Fruit fly (Drosophila melanogaster) whole organism: ENCODE data around the gene JMJD5.

Source experiments
- CG8478 ChIP-seq: fragments of >200 bp; optimal IDR thresholded peaks from 2 replicates; lab custom pipeline; 2018; ENCODE audit warnings: inconsistent platforms
- Dll ChIP-seq: fragments of >200 bp; optimal IDR thresholded peaks from 2 replicates; lab custom pipeline; 2017
- EcR ChIP-seq, 2 experiments: fragments of >200 bp; optimal IDR thresholded peaks; 2 replicates each; lab custom pipeline; 2017; ENCODE audit warnings: missing biosample characterization in 2 of 2, missing genetic modification characterization in 2 of 2, missing genetic modification reagents in 2 of 2
- pan ChIP-seq: fragments of >200 bp; optimal IDR thresholded peaks from 2 replicates; lab custom pipeline; 2017
- psq ChIP-seq: fragments of >200 bp; optimal IDR thresholded peaks from 2 replicates; lab custom pipeline; 2017
- usp ChIP-seq: fragments of >200 bp; optimal IDR thresholded peaks from 2 replicates; lab custom pipeline; 2017; ENCODE audit warnings: missing biosample characterization, missing genetic modification characterization, mixed read lengths

- TF ChIP-seq psq (lab: Kevin White, UChicago) (no peak), usp (GFP tag; lab: Kevin White, UChicago) (no peak), CG8478 (no peak), Dll (lab: Kevin White, UChicago) (no peak), pan (lab: Kevin White, UChicago) (no peak), EcR (GFP tag; optimal IDR thresholded peaks at IDR 0.05; lab: Kevin White, UChicago) (no peak)
Measured at dm6 chr3L:821951-822350, 19.2 kb downstream of the JMJD5 start.
